Fruit fly (Drosophila melanogaster): Measurements from ENCODE around the gene Fbp2.

The Fbp2 gene

DNA sequence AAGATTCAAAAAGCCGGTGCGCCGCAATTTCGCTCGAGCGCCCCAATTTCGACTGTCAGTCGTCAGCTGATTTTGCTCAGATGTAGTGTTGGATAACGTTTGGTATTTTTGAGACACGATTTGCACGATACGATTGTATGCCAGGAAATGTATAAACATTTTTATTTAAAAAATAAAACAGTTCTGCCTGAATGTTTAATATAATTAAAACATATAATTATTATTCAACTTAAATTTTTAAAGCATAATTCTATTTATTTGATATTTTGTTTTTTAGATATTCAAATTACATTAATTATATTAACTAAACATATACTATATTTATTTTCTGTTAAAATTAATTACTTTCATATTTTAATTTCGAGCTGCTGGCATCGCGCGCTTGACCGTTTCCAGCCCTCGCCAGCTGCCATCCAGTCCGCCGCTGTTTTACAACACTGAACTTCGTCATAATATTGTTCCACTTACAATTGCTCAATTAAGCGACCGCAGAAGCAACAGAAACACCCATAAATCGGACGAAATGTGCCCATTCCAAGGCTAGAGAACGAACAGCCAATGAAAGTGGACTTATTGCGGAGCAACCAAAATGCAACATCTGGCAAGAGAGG is 4.5 kb downstream of the Fbp2 start, which contains the start of the genes FucTB and scat:
Gene FucTB (minus strand): TSS at position 61 of the 611 bp plus-strand sequence.
Gene scat (plus strand): TSS at position 414 of the 611 bp plus-strand sequence.
- no peak for TF ChIP-seq CG8478 (optimal IDR thresholded peaks at IDR 0.05)
- no peak for TF ChIP-seq CTCF (optimal IDR thresholded peaks at IDR 0.05)

dm6 chr2L:9435099-9435498 is 8.5 kb downstream of the Fbp2 start, which contains the start of gene CG3769:
Gene CG3769, plus strand, starts transcription at chr2L:9435399.
- TF ChIP-seq CTCF (optimal IDR thresholded peaks at IDR 0.05), result no peak
- no peak for TF ChIP-seq CG8478 (optimal IDR thresholded peaks at IDR 0.05)

dm6 chr2L:9436504-9436903 is 9.9 kb downstream of the Fbp2 start, which contains the start of gene RpS28-like:
Gene RpS28-like, plus strand, starts transcription at chr2L:9436804.
- TF ChIP-seq CTCF (optimal IDR thresholded peaks at IDR 0.05) (no peak), CG8478 (optimal IDR thresholded peaks at IDR 0.05) (no peak)

dm6 chr2L:9437216-9437715 is 10.7 kb downstream of the Fbp2 start, which contains the start of gene numb:
Gene numb, plus strand, starts transcription at chr2L:9437469.
- TF ChIP-seq CTCF (optimal IDR thresholded peaks at IDR 0.05) (no peak), CG8478 (optimal IDR thresholded peaks at IDR 0.05) (no peak)

DNA sequence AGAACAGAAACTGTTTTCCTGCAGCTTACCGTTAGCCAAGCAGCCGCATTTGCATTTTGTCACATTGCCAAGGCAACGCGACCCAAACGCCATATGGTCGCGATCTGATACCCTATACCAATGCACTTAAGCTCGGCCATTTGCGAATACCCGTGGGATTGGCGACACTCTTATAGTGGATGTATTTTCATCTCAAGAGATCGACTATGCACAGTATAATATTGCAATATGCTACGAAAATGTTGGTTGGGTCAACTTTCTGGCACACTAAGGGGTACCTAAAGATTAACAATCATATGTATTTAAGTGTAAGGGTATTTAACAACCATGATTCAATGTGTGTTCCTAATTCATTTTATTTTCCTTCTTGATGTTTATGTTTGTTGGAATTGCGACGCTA is 11.6 kb downstream of the Fbp2 start:
- TF ChIP-seq CTCF (optimal IDR thresholded peaks at IDR 0.05) (no peak), CG8478 (optimal IDR thresholded peaks at IDR 0.05) (no peak)

DNA sequence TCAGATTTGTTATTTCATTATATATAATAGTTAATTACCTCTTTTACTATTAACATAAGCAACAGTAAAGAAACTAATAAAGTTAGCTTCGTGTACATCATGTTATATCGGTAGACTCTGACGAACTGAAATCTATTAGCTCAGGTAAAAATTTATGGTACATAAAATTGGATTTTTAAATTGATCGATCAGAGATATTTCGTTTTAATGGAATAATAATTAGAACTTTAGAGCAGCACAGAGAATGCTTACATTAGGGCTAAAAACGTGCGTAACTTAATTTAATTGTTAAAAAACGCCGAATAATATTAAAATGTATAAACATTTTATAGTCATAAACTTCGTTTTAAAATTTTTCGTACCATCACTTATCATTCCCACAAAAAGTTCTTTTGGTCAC is 14.1 kb downstream of the Fbp2 start, which contains the start of gene CG33723:
Gene CG33723 (minus strand): TSS at position 101 of the 400 bp plus-strand sequence.
- TF ChIP-seq CTCF (optimal IDR thresholded peaks at IDR 0.05), result no peak
- no peak for TF ChIP-seq CG8478 (optimal IDR thresholded peaks at IDR 0.05)

- TF ChIP-seq CTCF (optimal IDR thresholded peaks at IDR 0.05) (no peak), CG8478 (optimal IDR thresholded peaks at IDR 0.05) (no peak)
Observed at dm6 chr2L:9442795-9443287, 16.3 kb downstream of the Fbp2 start.

dm6 chr2L:9445753-9446152 is 19.2 kb downstream of the Fbp2 start:
- TF ChIP-seq CG8478 (optimal IDR thresholded peaks at IDR 0.05), result no peak
- no peak for TF ChIP-seq CTCF (optimal IDR thresholded peaks at IDR 0.05)

- no peak for TF ChIP-seq CTCF (optimal IDR thresholded peaks at IDR 0.05)
- TF ChIP-seq CG8478 (optimal IDR thresholded peaks at IDR 0.05), result no peak
Observed at dm6 chr2L:9446398-9446945, 19.9 kb downstream of the Fbp2 start.

DNA sequence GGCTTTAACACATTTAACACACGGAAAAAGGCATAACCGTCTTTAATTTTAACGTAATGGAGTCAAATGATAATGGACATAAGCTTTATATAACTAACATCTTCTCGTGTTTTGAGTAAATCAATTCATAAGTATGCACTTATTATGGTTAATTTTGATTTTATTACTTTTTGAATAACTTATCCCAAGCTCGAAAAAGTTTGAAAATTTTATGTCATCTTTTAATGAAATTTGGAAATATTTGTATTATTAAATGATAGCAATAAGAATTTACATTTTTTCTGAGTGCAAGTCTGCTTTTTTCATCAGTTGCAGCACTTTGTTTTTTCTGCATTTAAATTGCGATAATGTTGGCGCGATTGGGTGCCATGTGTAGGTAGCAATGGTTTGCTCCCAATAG is 21.2 kb downstream of the Fbp2 start:
- TF ChIP-seq CTCF (optimal IDR thresholded peaks at IDR 0.05) (no peak), CG8478 (optimal IDR thresholded peaks at IDR 0.05) (no peak)

- TF ChIP-seq CTCF (optimal IDR thresholded peaks at IDR 0.05), result no peak
- TF ChIP-seq CG8478 (optimal IDR thresholded peaks at IDR 0.05), result no peak
Observed at dm6 chr2L:9448322-9449256, 22.0 kb downstream of the Fbp2 start.

DNA sequence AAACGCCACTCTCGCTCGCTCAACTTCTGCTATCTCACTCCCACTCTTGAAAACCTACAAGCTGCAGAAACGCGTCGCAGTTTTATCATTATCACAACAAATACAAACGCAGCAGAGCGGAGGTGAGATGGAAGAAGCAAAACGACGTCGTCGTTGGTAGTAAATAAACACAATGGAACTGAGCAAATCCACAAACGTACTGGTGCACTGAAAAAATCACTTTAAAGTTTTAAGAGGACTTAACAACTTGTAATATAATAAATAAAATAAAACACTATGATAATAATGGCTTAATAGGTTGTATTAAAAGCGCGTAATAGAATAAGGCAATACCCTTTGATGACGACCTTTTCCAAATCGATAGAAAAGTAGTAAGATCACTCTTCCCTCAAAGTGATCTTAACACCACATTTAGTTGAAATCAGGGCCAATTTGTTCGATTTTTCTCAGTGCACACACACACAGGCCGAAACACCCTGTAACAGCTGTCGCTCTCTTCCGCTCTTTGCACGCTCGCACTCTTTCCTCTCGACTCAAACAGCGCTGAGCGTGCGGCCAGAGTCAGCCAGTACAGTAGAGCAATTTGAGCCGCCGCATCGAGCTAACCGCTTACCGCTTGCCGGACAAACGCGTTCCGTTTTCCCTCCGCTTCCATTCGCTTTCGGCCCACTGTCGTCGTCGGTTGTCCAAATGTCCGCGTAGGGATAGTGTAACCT is 22.8 kb downstream of the Fbp2 start:
- TF ChIP-seq CTCF (optimal IDR thresholded peaks at IDR 0.05) (no peak), CG8478 (optimal IDR thresholded peaks at IDR 0.05) (no peak)

dm6 chr2L:9452959-9453358 is 26.4 kb downstream of the Fbp2 start:
- no peak for TF ChIP-seq CTCF (optimal IDR thresholded peaks at IDR 0.05)

DNA sequence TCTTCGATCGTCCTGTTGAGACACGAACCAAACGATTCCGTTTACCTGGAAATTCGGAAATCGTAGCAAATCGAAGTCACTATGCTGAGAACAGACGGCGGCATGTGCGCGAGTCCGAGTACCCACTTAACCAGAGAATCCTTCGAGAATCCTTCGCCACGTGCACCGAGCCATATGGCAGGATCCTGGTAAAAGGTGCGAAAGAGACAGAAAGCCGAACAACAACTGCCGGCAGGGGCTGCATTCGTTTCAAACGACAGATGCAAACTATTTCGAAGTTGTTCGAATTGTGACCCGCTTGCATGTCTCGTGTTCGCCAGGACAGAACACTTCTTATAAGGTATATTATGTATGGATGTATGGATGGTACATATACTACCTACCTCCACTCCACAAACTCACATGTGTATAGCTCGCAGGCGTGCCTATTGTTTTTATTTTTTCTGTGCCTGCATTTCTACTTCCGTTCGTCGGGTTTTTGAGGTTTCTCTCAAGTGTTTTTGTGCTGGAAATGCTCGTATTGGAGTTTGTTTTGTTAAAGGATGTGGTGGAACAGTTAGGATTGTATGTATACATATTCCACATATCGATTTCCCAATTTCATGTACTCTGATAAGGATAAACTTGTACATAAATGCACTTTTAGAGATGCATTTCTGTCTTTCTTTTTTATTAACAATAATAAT is 27.9 kb downstream of the Fbp2 start:
- TF ChIP-seq CG8478 (optimal IDR thresholded peaks at IDR 0.05) (no peak), CTCF (optimal IDR thresholded peaks at IDR 0.05) (no peak)
